Worm (Caenorhabditis elegans): Measurements from ENCODE around the gene mls-2.

- no peak for TF ChIP-seq ceh-36 (tag; optimal IDR thresholded peaks at IDR 0.05)
- TF ChIP-seq ama-1 (optimal IDR thresholded peaks at IDR 0.05) = no peak
Measured at ce11 chrX:4784776-4785175, 23.3 kb upstream of the mls-2 start.
